Fruit fly (Drosophila melanogaster) whole organism, embryonic: Measurements from ENCODE around the gene Klp64D.

Source experiments
- BEAF-32 ChIP-seq: fragments of 200-800 bp; sonication (Bioruptor generic); optimal IDR thresholded peaks from 3 replicates; lab custom pipeline; 2017; ENCODE audit warnings: missing biosample characterization, missing genetic modification characterization, mild to moderate bottlenecking, moderate library complexity, missing genetic modification reagents
- Bdp1 ChIP-seq: fragments of 200-800 bp; sonication (Bioruptor generic); optimal IDR thresholded peaks from 3 replicates; lab custom pipeline; 2016; ENCODE audit warnings: missing biosample characterization, missing genetic modification characterization
- Bteb2 ChIP-seq: fragments of 200-800 bp; sonication (Bioruptor generic); optimal IDR thresholded peaks from 2 replicates; lab custom pipeline; 2016; ENCODE audit warnings: missing biosample characterization, missing genetic modification characterization
- CG10209 ChIP-seq: fragments of 200-800 bp; sonication (Bioruptor generic); optimal IDR thresholded peaks from 3 replicates; lab custom pipeline; 2017; ENCODE audit warnings: missing biosample characterization, mild to moderate bottlenecking, missing genetic modification characterization, missing genetic modification reagents
- CG12769 ChIP-seq: fragments of 200-800 bp; sonication (Bioruptor generic); optimal IDR thresholded peaks from 2 replicates; lab custom pipeline; 2019; ENCODE audit warnings: missing biosample characterization, mild to moderate bottlenecking, missing genetic modification characterization, moderate library complexity
- CG13424 ChIP-seq: fragments of 200-800 bp; sonication (Bioruptor generic); optimal IDR thresholded peaks from 2 replicates; lab custom pipeline; 2019; ENCODE audit warnings: missing biosample characterization, mild to moderate bottlenecking, missing genetic modification characterization, moderate library complexity
- CG14860 ChIP-seq: fragments of 200-800 bp; sonication (Bioruptor generic); IDR thresholded peaks from 3 replicates; pipeline ENCODE4 v1.3.6; 2022; ENCODE audit warnings: missing biosample characterization, missing genetic modification characterization; ENCODE audit not compliant: partially characterized antibody
- CG15479 ChIP-seq: fragments of 200-800 bp; sonication (Bioruptor generic); optimal IDR thresholded peaks from 3 replicates; lab custom pipeline; 2019; ENCODE audit warnings: missing biosample characterization, mild to moderate bottlenecking, missing genetic modification characterization, moderate library complexity
- CG16815 ChIP-seq: fragments of 200-800 bp; sonication (Bioruptor generic); optimal IDR thresholded peaks from 3 replicates; lab custom pipeline; 2017; ENCODE audit warnings: missing biosample characterization, mild to moderate bottlenecking, missing genetic modification characterization
- CG17802 ChIP-seq: fragments of 200-800 bp; sonication (Bioruptor generic); optimal IDR thresholded peaks from 2 replicates; lab custom pipeline; 2018; ENCODE audit warnings: missing biosample characterization, mild to moderate bottlenecking, missing genetic modification characterization, moderate library complexity
- CG2199 ChIP-seq: fragments of 200-800 bp; sonication (Bioruptor generic); IDR thresholded peaks from 3 replicates; pipeline ENCODE4 v1.3.6; 2022; ENCODE audit warnings: missing biosample characterization, missing genetic modification characterization
- CG43689 ChIP-seq: fragments of 200-800 bp; sonication (Bioruptor generic); IDR thresholded peaks from 2 replicates; pipeline ENCODE4 v1.3.6; 2022; ENCODE audit warnings: missing biosample characterization, missing genetic modification characterization
- CG6254 ChIP-seq: fragments of 200-800 bp; sonication (Bioruptor generic); optimal IDR thresholded peaks from 3 replicates; lab custom pipeline; 2017; ENCODE audit warnings: mild to moderate bottlenecking, missing biosample characterization, missing genetic modification reagents, missing genetic modification characterization
- CG6765 ChIP-seq: fragments of 200-800 bp; sonication (Bioruptor generic); optimal IDR thresholded peaks from 3 replicates; lab custom pipeline; 2017; ENCODE audit warnings: missing biosample characterization, mild to moderate bottlenecking, missing genetic modification characterization
- CG6791 ChIP-seq: fragments of 200-800 bp; sonication (Bioruptor generic); IDR thresholded peaks from 3 replicates; pipeline ENCODE4 v1.3.6; 2022; ENCODE audit warnings: missing biosample characterization, missing genetic modification characterization; ENCODE audit not compliant: partially characterized antibody
- CG6813 ChIP-seq: fragments of 200-800 bp; sonication (Bioruptor generic); optimal IDR thresholded peaks from 2 replicates; lab custom pipeline; 2017; ENCODE audit warnings: missing biosample characterization, missing genetic modification characterization, mild to moderate bottlenecking, moderate library complexity, missing genetic modification reagents
- CG7357 ChIP-seq: fragments of 200-800 bp; sonication (Bioruptor generic); IDR thresholded peaks from 3 replicates; pipeline ENCODE4 v1.3.6; 2022; ENCODE audit warnings: missing biosample characterization, missing genetic modification characterization
- Chrac-16 ChIP-seq: fragments of 200-800 bp; sonication (Bioruptor generic); optimal IDR thresholded peaks from 3 replicates; lab custom pipeline; 2016; ENCODE audit warnings: missing biosample characterization, missing genetic modification characterization
- E2f2 ChIP-seq: fragments of 200-800 bp; sonication (Bioruptor generic); IDR thresholded peaks from 2 replicates; pipeline ENCODE4 v1.3.6; 2022; ENCODE audit warnings: missing biosample characterization, missing genetic modification characterization
- ERR ChIP-seq: fragments of 200-800 bp; sonication (Bioruptor generic); optimal IDR thresholded peaks from 2 replicates; lab custom pipeline; 2016; ENCODE audit warnings: missing biosample characterization, missing genetic modification characterization
- HmgD ChIP-seq: fragments of 200-800 bp; sonication (Bioruptor generic); optimal IDR thresholded peaks from 3 replicates; lab custom pipeline; 2016; ENCODE audit warnings: missing biosample characterization, missing genetic modification characterization
- Hr3 ChIP-seq: fragments of 200-800 bp; sonication (Bioruptor generic); optimal IDR thresholded peaks from 3 replicates; lab custom pipeline; 2016; ENCODE audit warnings: missing biosample characterization, missing genetic modification characterization
- Hr51 ChIP-seq, 2 experiments: fragments of 200-800 bp; sonication (Bioruptor generic); optimal IDR thresholded peaks; 2 replicates in 1 of 2; 3 replicates in 1 of 2; lab custom pipeline; 2016 to 2018; ENCODE audit warnings: missing biosample characterization in 2 of 2, missing genetic modification characterization in 2 of 2, mild to moderate bottlenecking in 1 of 2, moderate library complexity in 1 of 2
- NfI ChIP-seq: fragments of 200-800 bp; sonication (Bioruptor generic); optimal IDR thresholded peaks from 3 replicates; lab custom pipeline; 2018; ENCODE audit warnings: missing biosample characterization, mild to moderate bottlenecking, missing genetic modification characterization, moderate library complexity
- PHDP ChIP-seq: fragments of 200-800 bp; sonication (Bioruptor generic); optimal IDR thresholded peaks from 3 replicates; lab custom pipeline; 2018; ENCODE audit warnings: missing biosample characterization, mild to moderate bottlenecking, missing genetic modification characterization, moderate library complexity
- cas ChIP-seq: fragments of 200-800 bp; sonication (Bioruptor generic); IDR thresholded peaks from 2 replicates; pipeline ENCODE4 v1.3.6; 2022; ENCODE audit warnings: missing biosample characterization, missing genetic modification characterization
- cwo ChIP-seq: fragments of 200-800 bp; sonication (Bioruptor generic); optimal IDR thresholded peaks from 3 replicates; lab custom pipeline; 2017; ENCODE audit warnings: missing biosample characterization, missing genetic modification characterization, mild to moderate bottlenecking, moderate library complexity, missing genetic modification reagents
- dimm ChIP-seq: fragments of 200-800 bp; sonication (Bioruptor generic); IDR thresholded peaks from 2 replicates; pipeline ENCODE4 v1.3.6; 2022; ENCODE audit warnings: missing biosample characterization, missing genetic modification characterization
- ewg ChIP-seq: fragments of 200-800 bp; sonication (Bioruptor generic); optimal IDR thresholded peaks from 3 replicates; lab custom pipeline; 2017; ENCODE audit warnings: mild to moderate bottlenecking, missing biosample characterization, missing genetic modification reagents, missing genetic modification characterization
- fd102C ChIP-seq: fragments of 200-800 bp; sonication (Bioruptor generic); optimal IDR thresholded peaks from 2 replicates; lab custom pipeline; 2018; ENCODE audit warnings: missing biosample characterization, mild to moderate bottlenecking, missing genetic modification characterization, moderate library complexity
- hb ChIP-seq: fragments of 200-800 bp; sonication (Bioruptor generic); IDR thresholded peaks from 3 replicates; pipeline ENCODE4 v1.3.6; 2022; ENCODE audit warnings: missing biosample characterization, missing genetic modification characterization; ENCODE audit not compliant: partially characterized antibody
- hbn ChIP-seq: fragments of 200-800 bp; sonication (Bioruptor generic); IDR thresholded peaks from 2 replicates; pipeline ENCODE4 v1.3.6; 2022; ENCODE audit warnings: missing biosample characterization, missing genetic modification characterization; ENCODE audit not compliant: partially characterized antibody
- hth ChIP-seq: fragments of >200 bp; optimal IDR thresholded peaks from 2 replicates; lab custom pipeline; 2017; ENCODE audit warnings: inconsistent platforms
- kay ChIP-seq: fragments of 200-800 bp; sonication (Bioruptor generic); optimal IDR thresholded peaks from 2 replicates; lab custom pipeline; 2016; ENCODE audit warnings: missing biosample characterization, missing genetic modification characterization
- ken ChIP-seq: fragments of 200-800 bp; sonication (Bioruptor generic); IDR thresholded peaks from 3 replicates; pipeline ENCODE4 v1.3.6; 2022; ENCODE audit warnings: missing biosample characterization, missing genetic modification characterization
- klu ChIP-seq: fragments of 200-800 bp; sonication (Bioruptor generic); IDR thresholded peaks from 2 replicates; pipeline ENCODE4 v1.3.6; 2022; ENCODE audit warnings: missing biosample characterization, missing genetic modification characterization
- lab ChIP-seq: fragments of 200-800 bp; sonication (Bioruptor generic); optimal IDR thresholded peaks from 3 replicates; lab custom pipeline; 2017; ENCODE audit warnings: missing biosample characterization, missing genetic modification characterization, mild to moderate bottlenecking, moderate library complexity, missing genetic modification reagents
- nerfin-2 ChIP-seq: fragments of 200-800 bp; sonication (Bioruptor generic); IDR thresholded peaks from 2 replicates; pipeline ENCODE4 v1.3.6; 2022; ENCODE audit warnings: missing biosample characterization, missing genetic modification characterization; ENCODE audit not compliant: partially characterized antibody
- odd ChIP-seq: fragments of 200-800 bp; sonication (Bioruptor generic); optimal IDR thresholded peaks from 2 replicates; lab custom pipeline; 2017; ENCODE audit warnings: missing biosample characterization, mild to moderate bottlenecking, missing genetic modification characterization
- ro ChIP-seq: fragments of 200-800 bp; sonication (Bioruptor generic); IDR thresholded peaks from 2 replicates; pipeline ENCODE4 v1.3.6; 2022; ENCODE audit warnings: missing biosample characterization, missing genetic modification characterization
- salm ChIP-seq: fragments of 200-800 bp; sonication (Bioruptor generic); optimal IDR thresholded peaks from 2 replicates; lab custom pipeline; 2018; ENCODE audit warnings: missing biosample characterization, mild to moderate bottlenecking, missing genetic modification characterization
- slou ChIP-seq: fragments of 200-800 bp; sonication (Bioruptor generic); optimal IDR thresholded peaks from 3 replicates; lab custom pipeline; 2016; ENCODE audit warnings: missing biosample characterization, missing genetic modification characterization
- sna ChIP-seq: fragments of 200-800 bp; sonication (Bioruptor generic); IDR thresholded peaks from 2 replicates; pipeline ENCODE4 v1.3.6; 2022; ENCODE audit warnings: missing biosample characterization, missing genetic modification characterization; ENCODE audit not compliant: partially characterized antibody
- sob ChIP-seq: fragments of 200-800 bp; sonication (Bioruptor generic); IDR thresholded peaks from 2 replicates; pipeline ENCODE4 v1.3.6; 2022; ENCODE audit warnings: missing biosample characterization, missing genetic modification characterization
- tna ChIP-seq: fragments of 200-800 bp; sonication (Bioruptor generic); IDR thresholded peaks from 2 replicates; pipeline ENCODE4 v1.3.6; 2022; ENCODE audit warnings: missing biosample characterization, missing genetic modification characterization; ENCODE audit not compliant: partially characterized antibody
- toy ChIP-seq: fragments of 200-800 bp; sonication (Bioruptor generic); IDR thresholded peaks from 2 replicates; pipeline ENCODE4 v1.3.6; 2022; ENCODE audit warnings: missing biosample characterization, missing genetic modification characterization
- tup ChIP-seq: fragments of 200-800 bp; sonication (Bioruptor generic); optimal IDR thresholded peaks from 2 replicates; lab custom pipeline; 2016; ENCODE audit warnings: missing biosample characterization, mild to moderate bottlenecking, missing genetic modification characterization, moderate library complexity
- unpg ChIP-seq: fragments of 200-800 bp; sonication (Bioruptor generic); optimal IDR thresholded peaks from 3 replicates; lab custom pipeline; 2018; ENCODE audit warnings: missing biosample characterization, mild to moderate bottlenecking, missing genetic modification characterization, moderate library complexity
- zen2 ChIP-seq: fragments of 200-800 bp; sonication (Bioruptor generic); IDR thresholded peaks from 3 replicates; pipeline ENCODE4 v1.3.6; 2022; ENCODE audit warnings: missing biosample characterization, missing genetic modification characterization; ENCODE audit not compliant: partially characterized antibody

The Klp64D gene

DNA sequence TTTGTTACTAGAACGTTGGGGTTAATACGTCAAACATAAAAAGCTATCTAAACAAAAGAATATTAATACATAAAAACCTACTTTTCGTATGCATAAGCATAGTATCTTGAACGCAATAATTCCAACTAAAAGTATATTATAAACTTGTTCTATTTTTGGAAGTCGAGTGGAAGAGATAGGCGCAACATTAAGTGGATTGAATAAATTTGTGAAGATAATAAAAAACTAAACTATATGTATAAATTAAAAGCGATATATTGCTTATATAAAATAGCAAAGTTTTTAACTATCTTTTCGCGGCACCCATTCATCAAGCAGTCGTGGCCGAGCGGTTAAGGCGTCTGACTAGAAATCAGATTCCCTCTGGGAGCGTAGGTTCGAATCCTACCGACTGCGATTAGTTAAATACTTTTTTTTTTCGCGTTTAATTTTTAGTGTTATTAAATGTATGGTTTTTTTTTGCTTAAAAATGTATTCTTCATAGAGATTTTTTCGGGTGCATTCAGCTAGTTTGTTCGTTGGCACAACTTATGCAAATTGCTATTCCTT lies 17.3 kb downstream of the Klp64D start (continued):
- TF ChIP-seq fd102C (GFP tag; lab: Kevin White, UChicago) (no peak), nerfin-2 (peak; percentile 59; the same call in 1 of the 2 replicates), cas (no peak), sob (GFP tag; lab: Robert Waterston, UW) (no peak), unpg (GFP tag; lab: Kevin White, UChicago) (no peak), CG15479 (no peak), hb (GFP tag; lab: Robert Waterston, UW) (peak; percentile 47; the same call in 1 of the 3 replicates), CG2199 (GFP tag; lab: Robert Waterston, UW) (no peak), CG6813 (GFP tag; lab: Kevin White, UChicago) (no peak), sna (GFP tag; lab: Robert Waterston, UW) (peak; percentile 22; the same call in 1 of the 2 replicates), Hr3 (GFP tag; lab: Kevin White, UChicago) (no peak), salm (tag; lab: Kevin White, UChicago) (no peak), hth (lab: Kevin White, UChicago) (no peak), tna (GFP tag; lab: Robert Waterston, UW) (peak; percentile 44), Bteb2 (GFP tag; lab: Kevin White, UChicago) (no peak), CG7357 (GFP tag; lab: Robert Waterston, UW) (no peak), cwo (GFP tag; lab: Kevin White, UChicago) (no peak), CG6254 (no peak), zen2 (no peak), hbn (GFP tag; lab: Robert Waterston, UW) (peak; percentile 46; the same call in 1 of the 2 replicates), CG6791 (GFP tag; lab: Robert Waterston, UW) (peak; percentile 38; the same call in 1 of the 3 replicates), dimm (GFP tag; lab: Robert Waterston, UW) (no peak), ERR (GFP tag; lab: Kevin White, UChicago) (no peak), BEAF-32 (GFP tag; lab: Kevin White, UChicago) (no peak), slou (GFP tag; lab: Kevin White, UChicago) (no peak), klu (GFP tag; lab: Robert Waterston, UW) (no peak), PHDP (no peak), CG16815 (no peak), ewg (no peak), Bdp1 (GFP tag; lab: Kevin White, UChicago) (peak; percentile 94), lab (no peak), odd (GFP tag; lab: Kevin White, UChicago) (no peak), CG6765 (no peak), ro (no peak), toy (GFP tag; lab: Robert Waterston, UW) (no peak), Chrac-16 (no peak), CG10209 (GFP tag; lab: Kevin White, UChicago) (no peak), HmgD (GFP tag; lab: Kevin White, UChicago) (no peak), CG13424 (tag; lab: Kevin White, UChicago) (no peak), NfI (no peak), CG17802 (tag; lab: Kevin White, UChicago) (no peak), Hr51 (GFP tag; optimal IDR thresholded peaks at IDR 0.05; lab: Kevin White, UChicago) (no peak), ken (GFP tag; lab: Robert Waterston, UW) (no peak), E2f2 (GFP tag; lab: Robert Waterston, UW) (no peak), CG14860 (peak; percentile 60), CG12769 (tag; lab: Kevin White, UChicago) (no peak), tup (no peak), kay (GFP tag; lab: Kevin White, UChicago) (no peak), CG43689 (GFP tag; lab: Robert Waterston, UW) (no peak)
